Fruit fly (Drosophila melanogaster) whole organism, wandering third instar larva: ENCODE results near the gene fh.

Experiments used
- Abd-B ChIP-seq: fragments of >200 bp; optimal IDR thresholded peaks from 2 replicates; lab custom pipeline; 2017; ENCODE audit warnings: missing biosample characterization, missing genetic modification characterization
- CG32264 ChIP-seq: fragments of 200-800 bp; sonication (Bioruptor generic); optimal IDR thresholded peaks from 2 replicates; lab custom pipeline; 2016; ENCODE audit warnings: missing biosample characterization, missing genetic modification characterization
- CG9705 ChIP-seq: fragments of 200-800 bp; sonication (Bioruptor generic); optimal IDR thresholded peaks from 2 replicates; lab custom pipeline; 2018; ENCODE audit warnings: missing biosample characterization, mild to moderate bottlenecking, missing genetic modification characterization
- CrebA ChIP-seq: fragments of 200-800 bp; sonication (Bioruptor generic); optimal IDR thresholded peaks from 2 replicates; lab custom pipeline; 2016; ENCODE audit warnings: missing biosample characterization, mild to moderate bottlenecking, missing genetic modification characterization, borderline replicate concordance
- Dfd ChIP-seq: fragments of >200 bp; optimal IDR thresholded peaks from 2 replicates; lab custom pipeline; 2017; ENCODE audit warnings: missing biosample characterization, missing genetic modification characterization
- Dif ChIP-seq: fragments of 200-275, 200-300 bp; sonication (Bioruptor generic); optimal IDR thresholded peaks from 2 replicates; lab custom pipeline; 2018; ENCODE audit warnings: missing biosample characterization, missing genetic modification characterization; ENCODE audit not compliant: partially characterized antibody
- HLH106 ChIP-seq: fragments of 200-800 bp; optimal IDR thresholded peaks from 3 replicates; lab custom pipeline; 2019; ENCODE audit warnings: missing biosample characterization, mild to moderate bottlenecking, missing genetic modification characterization, moderate library complexity
- Hnf4 ChIP-seq: fragments of 200-800 bp; sonication (Bioruptor generic); optimal IDR thresholded peaks from 2 replicates; lab custom pipeline; 2016; ENCODE audit warnings: missing biosample characterization, mild to moderate bottlenecking, missing genetic modification characterization
- Hr78 ChIP-seq: fragments of >200 bp; optimal IDR thresholded peaks from 2 replicates; lab custom pipeline; 2017; ENCODE audit warnings: missing biosample characterization, missing genetic modification characterization
- Hr83 ChIP-seq: fragments of 200-300 bp; sonication (Bioruptor generic); optimal IDR thresholded peaks from 2 replicates; lab custom pipeline; 2016; ENCODE audit warnings: missing biosample characterization, mild to moderate bottlenecking, missing genetic modification characterization, moderate library complexity; ENCODE audit not compliant: poor library complexity, severe bottlenecking
- Jra ChIP-seq: sonication (Bioruptor generic); optimal IDR thresholded peaks from 2 replicates; lab custom pipeline; 2016; ENCODE audit warnings: missing biosample characterization, missing genetic modification characterization
- Mio ChIP-seq: sonication (Bioruptor generic); optimal IDR thresholded peaks from 2 replicates; lab custom pipeline; 2016; ENCODE audit warnings: missing biosample characterization, missing genetic modification characterization
- Myc ChIP-seq: fragments of >200 bp; optimal IDR thresholded peaks from 2 replicates; lab custom pipeline; 2017
- OdsH ChIP-seq: fragments of 200-800 bp; sonication (Bioruptor generic); optimal IDR thresholded peaks from 2 replicates; lab custom pipeline; 2016; ENCODE audit warnings: missing biosample characterization, mild to moderate bottlenecking, missing genetic modification characterization
- Rel ChIP-seq, 2 experiments: fragments of 200-800 bp; sonication (Bioruptor generic) in 1 of 2; optimal IDR thresholded peaks; 2 replicates in 1 of 2; 3 replicates in 1 of 2; lab custom pipeline; 2016 to 2019; ENCODE audit warnings: mild to moderate bottlenecking in 2 of 2, missing biosample characterization in 2 of 2, missing genetic modification characterization in 2 of 2, moderate library complexity in 1 of 2
- Sp1 ChIP-seq: fragments of 200-800 bp; sonication (Bioruptor generic); optimal IDR thresholded peaks from 3 replicates; lab custom pipeline; 2019; ENCODE audit warnings: missing biosample characterization, mild to moderate bottlenecking, missing genetic modification characterization, moderate library complexity
- br ChIP-seq: fragments of 200-800 bp; sonication (Bioruptor generic); optimal IDR thresholded peaks from 2 replicates; lab custom pipeline; 2016; ENCODE audit warnings: missing biosample characterization, missing genetic modification characterization
- brk ChIP-seq: fragments of 200-800 bp; sonication (Bioruptor generic); optimal IDR thresholded peaks from 2 replicates; lab custom pipeline; 2016; ENCODE audit warnings: missing biosample characterization, mild to moderate bottlenecking, missing genetic modification characterization
- dl ChIP-seq, 2 experiments: fragments of 175-275, 200-275 bp in 1 of 2; fragments of 200-275 bp in 1 of 2; sonication (Bioruptor generic); optimal IDR thresholded peaks; lab custom pipeline; 2018; ENCODE audit warnings: mild to moderate bottlenecking in 2 of 2, missing biosample characterization in 2 of 2, missing genetic modification characterization in 2 of 2, moderate library complexity in 2 of 2; ENCODE audit not compliant: partially characterized antibody in 2 of 2, insufficient read depth in 1 of 2
- dmrt93B ChIP-seq: fragments of 200-800 bp; sonication (Bioruptor generic); optimal IDR thresholded peaks from 2 replicates; lab custom pipeline; 2018; ENCODE audit warnings: missing biosample characterization, mild to moderate bottlenecking, missing genetic modification characterization
- dsf ChIP-seq: sonication (Bioruptor generic); optimal IDR thresholded peaks from 2 replicates; lab custom pipeline; 2016; ENCODE audit warnings: missing biosample characterization, missing genetic modification characterization, borderline replicate concordance
- ey ChIP-seq: fragments of 200-800 bp; sonication (Bioruptor generic); optimal IDR thresholded peaks from 2 replicates; lab custom pipeline; 2016; ENCODE audit warnings: missing biosample characterization, missing genetic modification characterization
- foxo ChIP-seq, 2 experiments: fragments of 200-800 bp; sonication (Bioruptor generic); optimal IDR thresholded peaks; 2 replicates in 1 of 2; 3 replicates in 1 of 2; lab custom pipeline; 2016 to 2017; ENCODE audit warnings: missing biosample characterization in 2 of 2, missing genetic modification characterization in 2 of 2
- fru ChIP-seq: fragments of 200-800 bp; sonication (Bioruptor generic); optimal IDR thresholded peaks from 3 replicates; lab custom pipeline; 2016; ENCODE audit warnings: missing biosample characterization, mild to moderate bottlenecking, missing genetic modification characterization
- h ChIP-seq: fragments of 200-800 bp; sonication (Bioruptor generic); optimal IDR thresholded peaks from 3 replicates; lab custom pipeline; 2016; ENCODE audit warnings: missing biosample characterization, mild to moderate bottlenecking, missing genetic modification characterization
- jim ChIP-seq: fragments of 175-275, 200-325 bp; sonication (Bioruptor generic); optimal IDR thresholded peaks from 2 replicates; lab custom pipeline; 2016; ENCODE audit warnings: missing biosample characterization, mild to moderate bottlenecking, missing genetic modification characterization
- lola ChIP-seq: fragments of >200 bp; optimal IDR thresholded peaks from 2 replicates; lab custom pipeline; 2017; ENCODE audit warnings: missing biosample characterization, missing genetic modification characterization
- pan ChIP-seq: fragments of >200 bp; optimal IDR thresholded peaks from 2 replicates; lab custom pipeline; 2017
- psq ChIP-seq: fragments of 200-800 bp; sonication (Bioruptor generic); optimal IDR thresholded peaks from 3 replicates; lab custom pipeline; 2017; ENCODE audit warnings: missing biosample characterization, mild to moderate bottlenecking, missing genetic modification characterization, moderate library complexity
- rgr ChIP-seq: fragments of 200-800 bp; sonication (Bioruptor generic); optimal IDR thresholded peaks from 3 replicates; lab custom pipeline; 2016; ENCODE audit warnings: missing biosample characterization, mild to moderate bottlenecking, missing genetic modification characterization
- sage ChIP-seq: fragments of 200-800 bp; sonication (Bioruptor generic); optimal IDR thresholded peaks from 2 replicates; lab custom pipeline; 2016; ENCODE audit warnings: missing biosample characterization, mild to moderate bottlenecking, missing genetic modification characterization
- sv ChIP-seq: fragments of 200-800 bp; sonication (Bioruptor generic); optimal IDR thresholded peaks from 3 replicates; lab custom pipeline; 2016; ENCODE audit warnings: missing biosample characterization, missing genetic modification characterization
- tai ChIP-seq: sonication (Bioruptor generic); optimal IDR thresholded peaks from 2 replicates; lab custom pipeline; 2016; ENCODE audit warnings: missing biosample characterization, missing genetic modification characterization
- usp ChIP-seq: fragments of >200 bp; optimal IDR thresholded peaks from 2 replicates; lab custom pipeline; 2017; ENCODE audit warnings: missing biosample characterization, missing genetic modification characterization
- woc ChIP-seq: sonication (Bioruptor generic); optimal IDR thresholded peaks from 2 replicates; lab custom pipeline; 2016; ENCODE audit warnings: missing biosample characterization, mild to moderate bottlenecking, missing genetic modification characterization

The fh gene

dm6 chrX:9136776-9137550 is 11.9 kb downstream of the fh start:
- TF ChIP-seq Abd-B (GFP tag; lab: Kevin White, UChicago) (no peak), CG32264 (no peak), Hr78 (GFP tag; lab: Kevin White, UChicago) (no peak), psq (GFP tag; lab: Kevin White, UChicago) (no peak), woc (GFP tag; lab: Kevin White, UChicago) (no peak), HLH106 (tag; lab: Kevin White, UChicago) (no peak), Rel (GFP tag; optimal IDR thresholded peaks at IDR 0.05; lab: Kevin White, UChicago) (no peak), Rel (tag; optimal IDR thresholded peaks at IDR 0.05; lab: Kevin White, UChicago) (no peak), Dfd (GFP tag; lab: Kevin White, UChicago) (no peak), usp (no peak), h (GFP tag; lab: Kevin White, UChicago) (no peak), foxo (GFP tag; optimal IDR thresholded peaks at IDR 0.05; lab: Kevin White, UChicago) (no peak), dl (GFP tag; optimal IDR thresholded peaks at IDR 0.05; lab: Kevin White, UChicago; ENCODE audit: insufficient read depth in 1 of 2, partially characterized antibody in 2 of 2) (no peak), pan (lab: Kevin White, UChicago) (no peak), dmrt93B (GFP tag; lab: Kevin White, UChicago) (no peak), Dif (GFP tag; lab: Kevin White, UChicago) (no peak), rgr (no peak), jim (GFP tag; lab: Kevin White, UChicago) (no peak), sv (GFP tag; lab: Kevin White, UChicago) (no peak)
- TF ChIP-seq, all 38 proteins: peak for 0

dm6 chrX:9134922-9135453 is 13.9 kb downstream of the fh start, which contains the start of gene fend:
Gene fend, minus strand, starts transcription at chrX:9135099.
- TF ChIP-seq tai (GFP tag; lab: Kevin White, UChicago), result no peak
- no peak for TF ChIP-seq sage (GFP tag; lab: Kevin White, UChicago)
- TF ChIP-seq dsf (GFP tag; lab: Kevin White, UChicago), result no peak
- no peak for TF ChIP-seq Hnf4
- TF ChIP-seq Myc (lab: Kevin White, UChicago), result peak; percentile 92
- TF ChIP-seq Sp1 (GFP tag; lab: Kevin White, UChicago), result peak; percentile 41
- peak; percentile 32 for TF ChIP-seq CG9705 (GFP tag; lab: Kevin White, UChicago)
- TF ChIP-seq woc (GFP tag; lab: Kevin White, UChicago), result peak; percentile 76
- TF ChIP-seq h (GFP tag; lab: Kevin White, UChicago), result peak; percentile 27
- no peak for TF ChIP-seq br (GFP tag; lab: Kevin White, UChicago)
- no peak for TF ChIP-seq Hr83 (GFP tag; lab: Kevin White, UChicago)
- TF ChIP-seq brk, result peak; percentile 17
- TF ChIP-seq ey (GFP tag; lab: Kevin White, UChicago), result no peak
- TF ChIP-seq jim (GFP tag; lab: Kevin White, UChicago), result no peak
- TF ChIP-seq Dif (GFP tag; lab: Kevin White, UChicago), result no peak
- TF ChIP-seq lola (GFP tag; lab: Kevin White, UChicago), result no peak
- TF ChIP-seq Dfd (GFP tag; lab: Kevin White, UChicago), result no peak
- peak; percentile 22 for TF ChIP-seq fru (GFP tag; lab: Kevin White, UChicago)
- TF ChIP-seq Jra, result no peak
- TF ChIP-seq pan (lab: Kevin White, UChicago), result no peak
- TF ChIP-seq CrebA, result no peak
- TF ChIP-seq foxo (GFP tag; optimal IDR thresholded peaks at IDR 0.05; lab: Kevin White, UChicago), result peak in 1 of 2 experiments; percentile 15
- peak; percentile 18 for TF ChIP-seq HLH106 (tag; lab: Kevin White, UChicago)
- TF ChIP-seq Mio (GFP tag; lab: Kevin White, UChicago), result no peak
- no peak for TF ChIP-seq Hr78 (GFP tag; lab: Kevin White, UChicago)
- peak; percentile 28 for TF ChIP-seq psq (GFP tag; lab: Kevin White, UChicago)
- no peak for TF ChIP-seq OdsH (GFP tag; lab: Kevin White, UChicago)
- no peak for TF ChIP-seq CG32264
- no peak for TF ChIP-seq Abd-B (GFP tag; lab: Kevin White, UChicago)
- TF ChIP-seq usp, result no peak
- TF ChIP-seq sv (GFP tag; lab: Kevin White, UChicago), result no peak
- TF ChIP-seq rgr, result peak; percentile 26
- TF ChIP-seq Rel (GFP tag; optimal IDR thresholded peaks at IDR 0.05; lab: Kevin White, UChicago), result no peak
- no peak for TF ChIP-seq Rel (tag; optimal IDR thresholded peaks at IDR 0.05; lab: Kevin White, UChicago)
